Worm (Caenorhabditis elegans): ENCODE data around the gene msp-51.
"Not testable (repeated sequence)": the region's sequence is repeated elsewhere in the genome, so short reads cannot be mapped to it uniquely, and the experiment has no call there.

Gene msp-51

DNA sequence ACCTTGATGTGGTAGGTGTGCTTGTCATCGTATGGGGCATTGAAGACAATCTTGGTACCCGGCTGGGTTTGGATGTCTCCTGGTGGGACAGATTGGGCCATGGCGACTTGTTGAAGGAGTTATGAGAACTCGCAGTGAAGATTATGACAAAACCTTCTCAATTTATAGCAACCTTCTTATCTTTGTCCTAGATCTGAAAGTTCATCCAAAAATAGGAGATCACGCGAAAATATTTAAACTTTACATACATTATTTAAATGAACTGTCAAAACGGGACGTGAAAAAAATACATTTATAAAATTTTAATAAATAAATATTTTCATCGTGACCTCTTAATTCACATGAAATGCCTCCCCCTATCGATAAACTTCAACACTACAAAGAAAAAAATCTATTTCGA lies 17.9 kb upstream of the msp-51 start, which contains the start of the genes msp-59 and ZK354.2:
TSS of gene msp-59 (minus strand) at position 101 of the 400 bp plus-strand sequence.
TSS of gene ZK354.2 (plus strand) at position 395 of the 400 bp plus-strand sequence.
- not testable (repeated sequence) for TF ChIP-seq ztf-29 (GFP tag; IDR thresholded peaks at IDR 0.05); klf-2 (GFP tag; conservative IDR thresholded peaks at IDR 0.05); flt-1 (GFP tag; IDR thresholded peaks at IDR 0.05)

- TF ChIP-seq klf-2 (GFP tag; conservative IDR thresholded peaks at IDR 0.05) = no peak
- TF ChIP-seq ztf-29 (GFP tag; IDR thresholded peaks at IDR 0.05) = no peak
- no peak for TF ChIP-seq ref-1 (GFP tag; conservative IDR thresholded peaks at IDR 0.05)
- TF ChIP-seq flt-1 (GFP tag; IDR thresholded peaks at IDR 0.05) = no peak
Measured at ce11 chrIV:5309742-5310141, 14.6 kb upstream of the msp-51 start, which contains the start of gene ZK354.3. Gene ZK354.3 (plus strand): TSS chrIV:5310042.

DNA sequence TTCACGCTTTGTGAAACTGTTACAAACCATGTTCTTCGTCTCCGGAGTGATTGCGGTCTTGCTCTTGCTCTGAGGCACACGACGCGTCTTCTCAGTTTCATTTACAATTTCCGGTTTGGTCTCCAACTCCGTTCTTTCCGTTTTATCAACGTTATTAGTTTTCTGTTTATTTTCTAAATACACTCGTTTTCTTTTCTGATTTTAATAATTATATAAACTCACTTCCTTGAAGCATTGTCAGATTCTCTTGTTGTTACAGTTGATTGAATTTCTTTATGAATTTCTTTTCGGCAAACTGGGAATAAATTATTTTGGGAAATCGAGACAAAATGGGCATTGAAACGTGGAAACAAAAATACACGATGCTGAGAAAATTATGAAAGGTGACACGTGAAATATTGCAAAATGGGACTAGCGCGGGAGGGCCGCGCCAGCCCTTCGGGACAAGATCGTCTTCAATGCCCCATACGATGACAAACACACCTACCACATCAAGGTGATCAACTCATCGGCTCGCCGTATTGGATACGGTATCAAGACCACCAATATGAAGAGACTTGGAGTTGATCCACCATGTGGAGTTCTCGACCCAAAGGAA lies 13.0 kb upstream of the msp-51 start, which contains the start of the genes ZK354.9 and msp-58:
TSS of gene ZK354.9 (minus strand) at position 101 of the 598 bp plus-strand sequence.
TSS of gene msp-58 (plus strand) at position 548 of the 598 bp plus-strand sequence.
- TF ChIP-seq med-1 (GFP tag; optimal IDR thresholded peaks at IDR 0.05; ENCODE audit: insufficient read depth); tab-1 (GFP tag; IDR thresholded peaks at IDR 0.05); ref-1 (GFP tag; conservative IDR thresholded peaks at IDR 0.05): not testable (repeated sequence)

ce11 chrIV:5306040-5306439 lies 10.9 kb upstream of the msp-51 start, which contains the start of gene ZK354.8:
Gene ZK354.8 (minus strand): TSS chrIV:5306140.
- TF ChIP-seq ztf-23 (GFP tag; IDR thresholded peaks at IDR 0.05) (no peak), ref-1 (GFP tag; conservative IDR thresholded peaks at IDR 0.05) (no peak), med-1 (GFP tag; optimal IDR thresholded peaks at IDR 0.05; ENCODE audit: insufficient read depth) (no peak), T22C8.4 (GFP tag; IDR thresholded peaks at IDR 0.05) (no peak), tab-1 (GFP tag; IDR thresholded peaks at IDR 0.05) (no peak)

DNA sequence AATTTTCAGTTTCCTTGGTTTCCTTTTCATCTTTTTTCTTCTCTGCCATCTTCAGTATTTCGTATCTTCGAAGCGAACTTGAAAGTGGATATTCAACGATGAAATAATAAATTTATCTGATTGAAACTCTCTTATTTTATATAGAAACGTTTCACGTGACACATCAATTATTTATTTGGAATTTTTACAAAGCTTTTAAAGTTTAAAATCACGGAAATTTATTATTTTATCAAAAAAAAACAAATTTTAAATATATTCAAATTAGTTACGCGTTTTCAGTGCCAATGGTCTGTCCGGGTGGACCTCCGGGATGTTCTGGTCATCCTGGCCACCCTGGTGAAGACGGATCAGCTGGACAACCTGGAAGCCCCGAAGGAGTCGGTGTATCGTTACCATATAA lies 7.9 kb upstream of the msp-51 start, which contains the start of gene ZK354.7:
TSS of gene ZK354.7 (minus strand) at position 101 of the 400 bp plus-strand sequence.
- TF ChIP-seq ztf-29 (GFP tag; IDR thresholded peaks at IDR 0.05) = no peak
- no peak for TF ChIP-seq tab-1 (GFP tag; IDR thresholded peaks at IDR 0.05)
- TF ChIP-seq flt-1 (GFP tag; IDR thresholded peaks at IDR 0.05) = no peak
- no peak for TF ChIP-seq T22C8.4 (GFP tag; IDR thresholded peaks at IDR 0.05)
- TF ChIP-seq klf-2 (GFP tag; conservative IDR thresholded peaks at IDR 0.05) = no peak
- no peak for TF ChIP-seq ztf-23 (GFP tag; IDR thresholded peaks at IDR 0.05)
- TF ChIP-seq ref-1 (GFP tag; conservative IDR thresholded peaks at IDR 0.05) = no peak
- TF ChIP-seq med-1 (GFP tag; optimal IDR thresholded peaks at IDR 0.05; ENCODE audit: insufficient read depth) = no peak
- no peak for TF ChIP-seq cog-1 (tag; optimal IDR thresholded peaks at IDR 0.05)

ce11 chrIV:5297436-5298012 lies 2.4 kb upstream of the msp-51 start, which contains the start of the genes ZK354.6 and msp-113:
Gene ZK354.6 (minus strand): TSS chrIV:5297536.
Gene msp-113 (plus strand): TSS chrIV:5297962.
- TF ChIP-seq ztf-23 (GFP tag; IDR thresholded peaks at IDR 0.05) (no peak), ztf-29 (GFP tag; IDR thresholded peaks at IDR 0.05) (no peak), klf-2 (GFP tag; conservative IDR thresholded peaks at IDR 0.05) (no peak), med-1 (GFP tag; optimal IDR thresholded peaks at IDR 0.05; ENCODE audit: insufficient read depth) (no peak), T22C8.4 (GFP tag; IDR thresholded peaks at IDR 0.05) (no peak), flt-1 (GFP tag; IDR thresholded peaks at IDR 0.05) (no peak), ref-1 (GFP tag; conservative IDR thresholded peaks at IDR 0.05) (no peak), tab-1 (GFP tag; IDR thresholded peaks at IDR 0.05) (no peak), cog-1 (tag; optimal IDR thresholded peaks at IDR 0.05) (no peak)

DNA sequence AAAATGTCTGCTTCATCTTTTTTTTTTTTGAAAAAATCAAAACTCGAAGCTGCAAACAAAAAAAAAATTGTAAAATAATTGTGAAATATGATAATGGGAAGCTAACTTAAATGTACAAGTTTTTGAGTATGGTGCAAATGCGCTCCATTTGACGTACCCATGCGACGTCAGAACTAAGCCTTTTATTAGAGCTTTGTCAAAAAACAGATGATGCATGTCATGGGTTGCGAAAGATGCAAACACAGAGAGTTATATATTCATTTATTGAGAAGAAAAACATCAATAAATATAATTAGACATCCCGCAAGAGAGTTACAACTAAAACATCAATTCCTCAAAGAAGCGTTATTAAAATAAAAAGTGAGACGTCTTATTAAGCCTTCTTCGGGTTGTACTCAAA lies 673 bp downstream of the msp-51 start:
- TF ChIP-seq cog-1 (tag; optimal IDR thresholded peaks at IDR 0.05) = no peak
- TF ChIP-seq T22C8.4 (GFP tag; IDR thresholded peaks at IDR 0.05) = no peak
- no peak for TF ChIP-seq ztf-23 (GFP tag; IDR thresholded peaks at IDR 0.05)
- no peak for TF ChIP-seq flt-1 (GFP tag; IDR thresholded peaks at IDR 0.05)
- no peak for TF ChIP-seq klf-2 (GFP tag; conservative IDR thresholded peaks at IDR 0.05)
- TF ChIP-seq ref-1 (GFP tag; conservative IDR thresholded peaks at IDR 0.05) = no peak
- TF ChIP-seq ztf-29 (GFP tag; IDR thresholded peaks at IDR 0.05) = no peak
- no peak for TF ChIP-seq med-1 (GFP tag; optimal IDR thresholded peaks at IDR 0.05; ENCODE audit: insufficient read depth)
- TF ChIP-seq tab-1 (GFP tag; IDR thresholded peaks at IDR 0.05) = no peak

ce11 chrIV:5291207-5291606 lies 3.9 kb downstream of the msp-51 start:
- TF ChIP-seq cog-1 (tag; optimal IDR thresholded peaks at IDR 0.05) (no peak), med-1 (GFP tag; optimal IDR thresholded peaks at IDR 0.05; ENCODE audit: insufficient read depth) (no peak), ref-1 (GFP tag; conservative IDR thresholded peaks at IDR 0.05) (no peak), T22C8.4 (GFP tag; IDR thresholded peaks at IDR 0.05) (no peak), klf-2 (GFP tag; conservative IDR thresholded peaks at IDR 0.05) (no peak), ztf-29 (GFP tag; IDR thresholded peaks at IDR 0.05) (no peak), ztf-23 (GFP tag; IDR thresholded peaks at IDR 0.05) (no peak), flt-1 (GFP tag; IDR thresholded peaks at IDR 0.05) (no peak), tab-1 (GFP tag; IDR thresholded peaks at IDR 0.05) (no peak)

DNA sequence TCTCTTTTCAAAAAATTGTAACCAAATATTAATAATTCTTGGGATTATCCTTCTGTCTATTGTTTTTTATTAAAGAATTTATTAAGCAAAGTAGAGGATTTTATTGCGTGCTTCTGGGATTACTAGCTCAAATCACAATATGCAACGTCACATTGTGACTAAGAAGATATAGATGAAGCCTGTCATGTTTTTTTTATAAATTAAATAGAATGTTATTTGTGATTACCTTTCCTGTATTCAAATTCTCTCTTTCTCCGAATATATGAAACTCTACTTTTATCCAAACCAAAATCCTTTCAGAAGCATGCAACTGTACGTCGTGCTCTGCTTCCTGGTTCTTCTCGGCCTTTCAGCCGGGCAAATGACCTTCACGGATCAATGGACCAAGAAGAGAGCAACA lies 4.6 kb downstream of the msp-51 start, which contains the start of gene nlp-47:
TSS of gene nlp-47 (plus strand) at position 301 of the 400 bp plus-strand sequence.
- TF ChIP-seq ref-1 (GFP tag; conservative IDR thresholded peaks at IDR 0.05) (no peak), cog-1 (tag; optimal IDR thresholded peaks at IDR 0.05) (no peak), med-1 (GFP tag; optimal IDR thresholded peaks at IDR 0.05; ENCODE audit: insufficient read depth) (no peak), flt-1 (GFP tag; IDR thresholded peaks at IDR 0.05) (no peak), ztf-23 (GFP tag; IDR thresholded peaks at IDR 0.05) (no peak), tab-1 (GFP tag; IDR thresholded peaks at IDR 0.05) (no peak), klf-2 (GFP tag; conservative IDR thresholded peaks at IDR 0.05) (no peak)

- no peak for TF ChIP-seq tab-1 (GFP tag; IDR thresholded peaks at IDR 0.05)
- no peak for TF ChIP-seq ref-1 (GFP tag; conservative IDR thresholded peaks at IDR 0.05)
- no peak for TF ChIP-seq med-1 (GFP tag; optimal IDR thresholded peaks at IDR 0.05; ENCODE audit: insufficient read depth)
- no peak for TF ChIP-seq T22C8.4 (GFP tag; IDR thresholded peaks at IDR 0.05)
- no peak for TF ChIP-seq ztf-23 (GFP tag; IDR thresholded peaks at IDR 0.05)
- TF ChIP-seq flt-1 (GFP tag; IDR thresholded peaks at IDR 0.05) = no peak
- TF ChIP-seq ztf-29 (GFP tag; IDR thresholded peaks at IDR 0.05) = no peak
- TF ChIP-seq cog-1 (tag; optimal IDR thresholded peaks at IDR 0.05) = no peak
- TF ChIP-seq klf-2 (GFP tag; conservative IDR thresholded peaks at IDR 0.05) = no peak
Measured at ce11 chrIV:5288932-5289331, 6.2 kb downstream of the msp-51 start.

All from whole organism, midembryonic.